Worm (Caenorhabditis elegans) whole organism, young adult: ENCODE measurements around the gene peli-1.

Experiments used
- C06A6.2 ChIP-seq: fragments of 200-800 bp; sonication (Bioruptor generic); conservative IDR thresholded peaks from 2 replicates; pipeline ENCODE4 v1.3.6; 2022; ENCODE audit warnings: missing genetic modification characterization, missing compliant biosample characterization
- D2030.7 ChIP-seq: fragments of 200-800 bp; sonication (Bioruptor generic); IDR thresholded peaks from 2 replicates; pipeline ENCODE4 v1.3.6; 2022; ENCODE audit warnings: missing genetic modification reagents, missing genetic modification characterization, missing compliant biosample characterization

DNA sequence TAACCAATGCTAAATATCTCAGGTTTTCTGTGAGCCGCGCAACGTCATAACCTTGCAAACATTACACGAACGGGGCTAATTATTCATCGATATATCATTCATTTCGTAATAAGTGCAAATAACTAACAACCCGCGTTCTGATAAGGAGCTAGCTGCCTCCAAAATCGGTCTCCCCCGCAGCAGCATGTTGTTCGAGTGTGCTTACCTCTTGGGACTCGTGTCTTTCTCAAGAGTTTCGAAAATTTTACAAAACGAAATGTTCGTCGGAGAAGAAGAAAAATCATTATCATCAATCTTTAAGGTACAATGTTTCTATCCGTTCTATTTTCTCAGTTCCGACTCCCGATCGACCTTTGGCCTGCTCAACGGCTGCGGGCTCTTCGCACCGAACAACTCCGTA is 27.7 kb upstream of the peli-1 start:
- TF ChIP-seq C06A6.2, result no peak
- no peak for TF ChIP-seq D2030.7 (GFP tag; lab: Robert Waterston, UW)
